Worm (Caenorhabditis elegans): Measurements from ENCODE around the gene Y54G2A.73.
A peak's percentile ranks its signal among the peaks of the same experiment; 100 is the strongest.
"Not testable (repeated sequence)": the region's sequence is repeated elsewhere in the genome, so short reads cannot be mapped to it uniquely, and the experiment has no call there.

- TF ChIP-seq daf-12, nhr-237 (tag; optimal IDR thresholded peaks at IDR 0.05): not testable (repeated sequence)
- TF ChIP-seq ZK546.5 (tag; optimal IDR thresholded peaks at IDR 0.05), result peak; percentile 28
- peak; percentile 54 for TF ChIP-seq unc-62 (GFP tag; optimal IDR thresholded peaks at IDR 0.05)
- peak; percentile 92 for TF ChIP-seq nfya-1 (tag; optimal IDR thresholded peaks at IDR 0.05; ENCODE audit: insufficient read depth)
Observed at ce11 chrIV:3050054-3050990, 41.6 kb upstream of the Y54G2A.73 start, which contains the start of gene eel-1.
